Worm (Caenorhabditis elegans) whole organism, L1 larva: Measurements from ENCODE around the gene F14D7.12.

Source experiments
- dpl-1 ChIP-seq, 3 experiments: fragments of 150-350 bp in 2 of 3; sonication (generic microtip) in 1 of 3; optimal IDR thresholded peaks; 2 replicates each; lab custom pipeline; 2014 to 2017; ENCODE audit warnings: missing biosample characterization in 3 of 3, missing genetic modification characterization in 3 of 3, missing genetic modification reagents in 3 of 3
- elt-2 ChIP-seq: sonication (generic microtip); optimal IDR thresholded peaks from 2 replicates; lab custom pipeline; 2016; ENCODE audit warnings: missing genetic modification characterization, mild to moderate bottlenecking, inconsistent platforms, missing compliant biosample characterization, missing genetic modification reagents
- lin-39 ChIP-seq: fragments of 150-350 bp; optimal IDR thresholded peaks from 2 replicates; lab custom pipeline; 2014; ENCODE audit warnings: missing biosample characterization, missing genetic modification reagents, missing genetic modification characterization
- nhr-12 ChIP-seq: sonication (generic microtip); optimal IDR thresholded peaks from 2 replicates; lab custom pipeline; 2017; ENCODE audit warnings: missing biosample characterization, missing genetic modification characterization
- nhr-76 ChIP-seq: sonication (generic microtip); optimal IDR thresholded peaks from 2 replicates; lab custom pipeline; 2017; ENCODE audit warnings: missing biosample characterization, missing genetic modification characterization
- pqm-1 ChIP-seq: sonication (generic microtip); optimal IDR thresholded peaks from 3 replicates; lab custom pipeline; 2017; ENCODE audit warnings: missing biosample characterization, missing genetic modification characterization
- skn-1 ChIP-seq: fragments of 150-350 bp; optimal IDR thresholded peaks from 2 replicates; lab custom pipeline; 2014; ENCODE audit warnings: missing biosample characterization, missing genetic modification characterization
- sox-4 ChIP-seq: sonication (generic microtip); optimal IDR thresholded peaks from 2 replicates; lab custom pipeline; 2016; ENCODE audit warnings: missing genetic modification characterization, missing compliant biosample characterization
- sup-37 ChIP-seq: fragments of 200-800 bp; sonication (Bioruptor generic); optimal IDR thresholded peaks from 2 replicates; lab custom pipeline; 2018; ENCODE audit warnings: mild to moderate bottlenecking, missing genetic modification characterization, missing compliant biosample characterization
- ztf-11 ChIP-seq, 2 experiments: sonication (generic microtip); optimal IDR thresholded peaks; 2 replicates each; lab custom pipeline; 2016 to 2017; ENCODE audit warnings: missing genetic modification characterization in 2 of 2, missing biosample characterization in 1 of 2, missing compliant biosample characterization in 1 of 2

ce11 chrV:14341672-14342071 lies 41.9 kb downstream of the F14D7.12 start, which contains the start of gene F47B8.10:
- TF ChIP-seq dpl-1 (GFP tag; optimal IDR thresholded peaks at IDR 0.05; lab: Kevin White, UChicago) (no peak), skn-1 (tag; lab: Kevin White, UChicago) (no peak), ztf-11 (tag; optimal IDR thresholded peaks at IDR 0.05; lab: Kevin White, UChicago) (no peak), elt-2 (tag; lab: Kevin White, UChicago) (no peak), nhr-12 (tag; lab: Kevin White, UChicago) (no peak), lin-39 (tag; lab: Kevin White, UChicago) (no peak), sup-37 (GFP tag; lab: Kevin White, UChicago) (no peak), nhr-76 (tag; lab: Kevin White, UChicago) (no peak), sox-4 (tag; lab: Kevin White, UChicago) (no peak), pqm-1 (no peak)
